Fruit fly (Drosophila melanogaster) whole organism, wandering third instar larva: ENCODE results near the gene Cep135.

Source experiments
- CG32264 ChIP-seq: fragments of 200-800 bp; sonication (Bioruptor generic); optimal IDR thresholded peaks from 2 replicates; lab custom pipeline; 2016; ENCODE audit warnings: missing biosample characterization, missing genetic modification characterization
- Dfd ChIP-seq: fragments of >200 bp; optimal IDR thresholded peaks from 2 replicates; lab custom pipeline; 2017; ENCODE audit warnings: missing biosample characterization, missing genetic modification characterization
- Jra ChIP-seq: sonication (Bioruptor generic); optimal IDR thresholded peaks from 2 replicates; lab custom pipeline; 2016; ENCODE audit warnings: missing biosample characterization, missing genetic modification characterization
- Mio ChIP-seq: sonication (Bioruptor generic); optimal IDR thresholded peaks from 2 replicates; lab custom pipeline; 2016; ENCODE audit warnings: missing biosample characterization, missing genetic modification characterization
- Myc ChIP-seq: fragments of >200 bp; optimal IDR thresholded peaks from 2 replicates; lab custom pipeline; 2017
- Rel ChIP-seq, 2 experiments: fragments of 200-800 bp; sonication (Bioruptor generic) in 1 of 2; optimal IDR thresholded peaks; 2 replicates in 1 of 2; 3 replicates in 1 of 2; lab custom pipeline; 2016 to 2019; ENCODE audit warnings: mild to moderate bottlenecking in 2 of 2, missing biosample characterization in 2 of 2, missing genetic modification characterization in 2 of 2, moderate library complexity in 1 of 2
- Sp1 ChIP-seq: fragments of 200-800 bp; sonication (Bioruptor generic); optimal IDR thresholded peaks from 3 replicates; lab custom pipeline; 2019; ENCODE audit warnings: missing biosample characterization, mild to moderate bottlenecking, missing genetic modification characterization, moderate library complexity
- dl ChIP-seq, 2 experiments: fragments of 175-275, 200-275 bp in 1 of 2; fragments of 200-275 bp in 1 of 2; sonication (Bioruptor generic); optimal IDR thresholded peaks; lab custom pipeline; 2018; ENCODE audit warnings: mild to moderate bottlenecking in 2 of 2, missing biosample characterization in 2 of 2, missing genetic modification characterization in 2 of 2, moderate library complexity in 2 of 2; ENCODE audit not compliant: partially characterized antibody in 2 of 2, insufficient read depth in 1 of 2
- jim ChIP-seq: fragments of 175-275, 200-325 bp; sonication (Bioruptor generic); optimal IDR thresholded peaks from 2 replicates; lab custom pipeline; 2016; ENCODE audit warnings: missing biosample characterization, mild to moderate bottlenecking, missing genetic modification characterization
- psq ChIP-seq: fragments of 200-800 bp; sonication (Bioruptor generic); optimal IDR thresholded peaks from 3 replicates; lab custom pipeline; 2017; ENCODE audit warnings: missing biosample characterization, mild to moderate bottlenecking, missing genetic modification characterization, moderate library complexity
- sv ChIP-seq: fragments of 200-800 bp; sonication (Bioruptor generic); optimal IDR thresholded peaks from 3 replicates; lab custom pipeline; 2016; ENCODE audit warnings: missing biosample characterization, missing genetic modification characterization
- tai ChIP-seq: sonication (Bioruptor generic); optimal IDR thresholded peaks from 2 replicates; lab custom pipeline; 2016; ENCODE audit warnings: missing biosample characterization, missing genetic modification characterization

DNA sequence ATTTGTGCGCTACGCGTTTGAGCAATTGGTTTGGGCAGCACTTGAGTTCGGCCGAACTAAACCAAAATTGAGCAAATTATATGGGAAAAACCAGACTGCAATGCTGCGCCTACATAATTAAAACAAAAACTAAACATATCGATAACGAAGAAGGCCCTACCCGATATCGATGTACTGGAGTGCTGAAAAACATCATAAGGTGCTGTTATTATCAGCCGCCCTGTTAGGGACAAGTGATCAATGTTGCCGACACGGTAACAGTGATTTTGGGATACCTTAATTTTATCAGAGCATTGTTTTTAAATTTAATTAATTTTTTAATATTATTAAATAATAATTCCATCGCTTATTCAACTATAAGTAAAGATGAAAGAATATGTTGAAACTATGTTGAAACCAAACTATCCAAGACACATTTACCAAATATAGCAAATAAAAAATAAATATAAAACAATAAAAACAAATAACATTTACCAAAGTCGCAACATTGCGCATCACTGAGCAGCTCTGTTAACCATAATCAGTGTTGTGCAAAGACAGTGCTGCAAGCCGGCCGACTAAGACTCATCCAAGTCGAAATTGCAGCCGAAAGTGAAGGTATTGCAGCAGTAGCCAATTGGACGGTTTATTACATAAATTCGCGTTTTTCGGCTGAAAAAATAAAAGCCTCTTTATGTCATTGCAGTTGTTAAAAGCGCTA, 21.8 kb upstream of the Cep135 start, which contains the start of the genes sstn, Plp and GlyRS:
- TF ChIP-seq psq (GFP tag; lab: Kevin White, UChicago) (peak; percentile 50), CG32264 (GFP tag; lab: Kevin White, UChicago) (no peak), dl (GFP tag; optimal IDR thresholded peaks at IDR 0.05; lab: Kevin White, UChicago; ENCODE audit: insufficient read depth in 1 of 2, partially characterized antibody in 2 of 2) (no peak), Mio (no peak), Myc (peak; percentile 66), Dfd (GFP tag; lab: Kevin White, UChicago) (no peak), tai (no peak), sv (peak; percentile 26), Sp1 (peak; percentile 35), Jra (GFP tag; lab: Kevin White, UChicago) (no peak), Rel (GFP tag; optimal IDR thresholded peaks at IDR 0.05; lab: Kevin White, UChicago) (no peak), Rel (tag; optimal IDR thresholded peaks at IDR 0.05; lab: Kevin White, UChicago) (no peak), jim (no peak)
